Worm (Caenorhabditis elegans) whole organism, L3 larva: Measurements from ENCODE around the gene tbx-35.

Experiments used
- ceh-16 ChIP-seq: sonication (generic microtip); optimal IDR thresholded peaks from 2 replicates; lab custom pipeline; 2017; ENCODE audit warnings: missing biosample characterization, missing genetic modification characterization
- egl-27 ChIP-seq: sonication (generic microtip); optimal IDR thresholded peaks from 4 replicates; lab custom pipeline; 2017; ENCODE audit warnings: missing biosample characterization, missing genetic modification reagents, missing genetic modification characterization
- nhr-23 ChIP-seq: fragments of 150-350 bp; optimal IDR thresholded peaks from 2 replicates; lab custom pipeline; 2014; ENCODE audit warnings: missing biosample characterization, missing genetic modification reagents, missing genetic modification characterization
- nhr-237 ChIP-seq: fragments of 150-350 bp; optimal IDR thresholded peaks from 2 replicates; lab custom pipeline; 2014; ENCODE audit warnings: missing biosample characterization, missing genetic modification characterization
- nhr-43 ChIP-seq: sonication (generic microtip); optimal IDR thresholded peaks from 2 replicates; lab custom pipeline; 2016; ENCODE audit warnings: mild to moderate bottlenecking, missing genetic modification characterization, missing compliant biosample characterization; ENCODE audit not compliant: poor library complexity, severe bottlenecking
- nhr-76 ChIP-seq: fragments of 150-350 bp; sonication (generic microtip); optimal IDR thresholded peaks from 5 replicates; lab custom pipeline; 2014; ENCODE audit warnings: missing biosample characterization, missing genetic modification characterization
- tbx-2 ChIP-seq: sonication (generic microtip); optimal IDR thresholded peaks from 2 replicates; lab custom pipeline; 2016; ENCODE audit warnings: mild to moderate bottlenecking, missing genetic modification characterization, missing compliant biosample characterization

DNA sequence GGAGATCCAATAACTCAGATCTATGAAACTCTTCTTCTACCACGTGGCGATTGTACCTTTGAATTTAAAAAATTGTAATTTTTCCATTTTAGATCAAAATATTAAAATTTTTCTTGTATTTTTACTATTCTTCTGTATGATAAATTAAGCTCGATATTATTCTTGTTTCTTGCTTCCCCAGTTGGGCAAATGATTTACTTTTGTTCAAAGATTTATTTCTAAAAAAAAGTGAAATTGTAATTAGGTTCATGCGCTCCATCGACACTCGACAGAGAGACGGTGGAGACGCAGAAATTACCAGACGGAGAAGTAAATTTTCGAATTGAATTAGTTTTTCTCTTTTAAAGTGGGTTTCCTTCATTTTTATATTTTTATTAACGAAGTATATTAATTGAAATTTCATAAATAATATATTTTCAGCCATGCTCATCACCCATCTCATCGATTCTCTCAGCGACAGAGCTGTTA, 19.3 kb downstream of the tbx-35 start, which contains the start of gene npp-24:
- TF ChIP-seq tbx-2 (tag; lab: Kevin White, UChicago) = no peak
- TF ChIP-seq ceh-16 = no peak
- TF ChIP-seq egl-27 (tag; lab: Kevin White, UChicago) = no peak
- TF ChIP-seq nhr-76 (tag; lab: Kevin White, UChicago) = no peak
- no peak for TF ChIP-seq nhr-237 (tag; lab: Kevin White, UChicago)
- TF ChIP-seq nhr-23 (tag; lab: Kevin White, UChicago) = no peak
- no peak for TF ChIP-seq nhr-43 (tag; lab: Kevin White, UChicago)
